Worm (Caenorhabditis elegans) whole organism, early embryonic: ENCODE results near the gene F19G12.8.

Experiments used
- B0310.2 ChIP-seq: sonication (generic microtip); optimal IDR thresholded peaks from 2 replicates; lab custom pipeline; 2016; ENCODE audit warnings: mild to moderate bottlenecking, missing genetic modification characterization, missing compliant biosample characterization
- F13C5.2 ChIP-seq: sonication (generic microtip); optimal IDR thresholded peaks from 2 replicates; lab custom pipeline; 2017; ENCODE audit warnings: mild to moderate bottlenecking, missing genetic modification characterization, inconsistent platforms, missing compliant biosample characterization
- aly-1 ChIP-seq: sonication (generic microtip); optimal IDR thresholded peaks from 2 replicates; lab custom pipeline; 2016; ENCODE audit warnings: missing genetic modification characterization, missing compliant biosample characterization
- ama-1 ChIP-seq: fragments of 150-350 bp; optimal IDR thresholded peaks from 2 replicates; lab custom pipeline; 2014
- ceh-13 ChIP-seq: fragments of 200-800 bp; sonication (Bioruptor generic); optimal IDR thresholded peaks from 2 replicates; lab custom pipeline; 2018; ENCODE audit warnings: mild to moderate bottlenecking, missing genetic modification characterization, missing compliant biosample characterization
- ceh-36 ChIP-seq: sonication (generic microtip); optimal IDR thresholded peaks from 2 replicates; lab custom pipeline; 2016; ENCODE audit warnings: missing genetic modification characterization, inconsistent platforms, missing compliant biosample characterization
- ets-7 ChIP-seq: sonication (generic microtip); optimal IDR thresholded peaks from 2 replicates; lab custom pipeline; 2016; ENCODE audit warnings: missing genotype, missing genetic modification characterization, missing compliant biosample characterization
- flt-1 ChIP-seq: fragments of 200-800 bp; sonication (Bioruptor generic); IDR thresholded peaks from 2 replicates; pipeline ENCODE4 v1.3.6; 2022; ENCODE audit warnings: missing genetic modification characterization, missing compliant biosample characterization
- hmbx-1 ChIP-seq: sonication (generic microtip); optimal IDR thresholded peaks from 2 replicates; lab custom pipeline; 2016; ENCODE audit warnings: mild to moderate bottlenecking, missing genetic modification characterization, missing compliant biosample characterization
- pes-1 ChIP-seq: fragments of 200-800 bp; sonication (Bioruptor generic); IDR thresholded peaks from 2 replicates; pipeline ENCODE4 v1.3.6; 2022; ENCODE audit warnings: missing genetic modification reagents, missing genetic modification characterization, missing compliant biosample characterization
- scrt-1 ChIP-seq: fragments of 200-800 bp; sonication (Bioruptor generic); IDR thresholded peaks from 2 replicates; pipeline ENCODE4 v1.3.6; 2022; ENCODE audit warnings: missing genetic modification characterization, missing compliant biosample characterization
- sea-1 ChIP-seq: fragments of 200-800 bp; sonication (Bioruptor generic); conservative IDR thresholded peaks from 2 replicates; pipeline ENCODE4 v1.3.6; 2022; ENCODE audit warnings: missing genetic modification characterization, missing compliant biosample characterization
- tbx-11 ChIP-seq: fragments of 200-800 bp; sonication (Bioruptor generic); IDR thresholded peaks from 2 replicates; pipeline ENCODE4 v1.3.6; 2022; ENCODE audit warnings: missing genetic modification characterization, missing compliant biosample characterization
- tbx-37 ChIP-seq: fragments of 200-800 bp; sonication (Bioruptor generic); conservative IDR thresholded peaks from 2 replicates; pipeline ENCODE4 v1.3.6; 2022; ENCODE audit warnings: missing genetic modification reagents, missing genetic modification characterization, missing compliant biosample characterization

ce11 chrX:1456350-1457080 lies 39.4 kb downstream of the F19G12.8 start:
- no peak for TF ChIP-seq F13C5.2 (tag; lab: Kevin White, UChicago)
- no peak for TF ChIP-seq ama-1 (lab: Kevin White, UChicago)
- no peak for TF ChIP-seq ceh-36 (tag; lab: Kevin White, UChicago)
- no peak for TF ChIP-seq flt-1 (GFP tag; lab: Robert Waterston, UW)
- TF ChIP-seq ceh-13 (GFP tag; lab: Kevin White, UChicago), result no peak
- TF ChIP-seq pes-1 (GFP tag; lab: Robert Waterston, UW), result no peak
- TF ChIP-seq hmbx-1, result no peak
- TF ChIP-seq ets-7 (tag; lab: Kevin White, UChicago), result no peak
- no peak for TF ChIP-seq tbx-11
- no peak for TF ChIP-seq B0310.2 (tag; lab: Kevin White, UChicago)
- no peak for TF ChIP-seq aly-1 (tag; lab: Kevin White, UChicago)
- TF ChIP-seq scrt-1 (GFP tag; lab: Robert Waterston, UW), result no peak
- TF ChIP-seq sea-1 (GFP tag; lab: Robert Waterston, UW), result no peak
- no peak for TF ChIP-seq tbx-37 (GFP tag; lab: Robert Waterston, UW)
